Fruit fly (Drosophila melanogaster) whole organism, pupa: ENCODE measurements around the gene CG3071.

Experiments used
- CG10348 ChIP-seq: fragments of 200-800 bp; sonication (Bioruptor generic); IDR thresholded peaks from 2 replicates; pipeline ENCODE4 v1.3.6; 2022; ENCODE audit warnings: missing biosample characterization, missing genetic modification characterization
- CG12605 ChIP-seq: fragments of 200-800 bp; sonication (Bioruptor generic); IDR thresholded peaks from 2 replicates; pipeline ENCODE4 v1.3.6; 2022; ENCODE audit warnings: missing biosample characterization, missing genetic modification characterization
- CG13204 ChIP-seq: fragments of 200-800 bp; sonication (Bioruptor generic); optimal IDR thresholded peaks from 2 replicates; lab custom pipeline; 2018; ENCODE audit warnings: missing biosample characterization, mild to moderate bottlenecking, missing genetic modification characterization, moderate library complexity
- CG14655 ChIP-seq: fragments of 200-800 bp; sonication (Bioruptor generic); optimal IDR thresholded peaks from 3 replicates; lab custom pipeline; 2017; ENCODE audit warnings: mild to moderate bottlenecking, missing biosample characterization, missing genetic modification reagents, missing genetic modification characterization
- CG15710 ChIP-seq: fragments of 200-800 bp; sonication (Bioruptor generic); optimal IDR thresholded peaks from 2 replicates; lab custom pipeline; 2018; ENCODE audit warnings: missing biosample characterization, mild to moderate bottlenecking, missing genetic modification characterization, moderate library complexity
- CG17806 ChIP-seq: fragments of 200-800 bp; sonication (Bioruptor generic); optimal IDR thresholded peaks from 2 replicates; lab custom pipeline; 2018; ENCODE audit warnings: missing biosample characterization, mild to moderate bottlenecking, missing genetic modification characterization, moderate library complexity
- CG32121 ChIP-seq: fragments of 200-800 bp; sonication (Bioruptor generic); IDR thresholded peaks from 2 replicates; pipeline ENCODE4 v1.3.6; 2022; ENCODE audit warnings: missing biosample characterization, missing genetic modification characterization
- CG34367 ChIP-seq: fragments of 200-800 bp; sonication (Bioruptor generic); optimal IDR thresholded peaks from 2 replicates; lab custom pipeline; 2018; ENCODE audit warnings: missing biosample characterization, mild to moderate bottlenecking, missing genetic modification characterization
- CG4496 ChIP-seq: fragments of 200-800 bp; sonication (Bioruptor generic); IDR thresholded peaks from 3 replicates; pipeline ENCODE4 v1.3.6; 2022; ENCODE audit warnings: missing biosample characterization, missing genetic modification characterization
- CG8159 ChIP-seq: fragments of 200-800 bp; sonication (Bioruptor generic); optimal IDR thresholded peaks from 3 replicates; lab custom pipeline; 2018; ENCODE audit warnings: missing biosample characterization, mild to moderate bottlenecking, missing genetic modification characterization, moderate library complexity
- CG8301 ChIP-seq: fragments of 200-800 bp; sonication (Bioruptor generic); optimal IDR thresholded peaks from 2 replicates; lab custom pipeline; 2018; ENCODE audit warnings: missing biosample characterization, mild to moderate bottlenecking, missing genetic modification characterization
- CG9948 ChIP-seq: fragments of 200-800 bp; sonication (Bioruptor generic); optimal IDR thresholded peaks from 2 replicates; lab custom pipeline; 2018; ENCODE audit warnings: missing biosample characterization, mild to moderate bottlenecking, missing genetic modification characterization, moderate library complexity
- D1 ChIP-seq: fragments of 200-800 bp; sonication (Bioruptor generic); optimal IDR thresholded peaks from 2 replicates; lab custom pipeline; 2018; ENCODE audit warnings: missing biosample characterization, mild to moderate bottlenecking, missing genetic modification characterization, moderate library complexity
- EcR ChIP-seq: fragments of 200-800 bp; sonication (Bioruptor generic); optimal IDR thresholded peaks from 3 replicates; lab custom pipeline; 2019; ENCODE audit warnings: missing biosample characterization, missing genetic modification characterization, mild to moderate bottlenecking, moderate library complexity, missing genetic modification reagents
- Ets98B ChIP-seq: fragments of 200-800 bp; sonication (Bioruptor generic); IDR thresholded peaks from 2 replicates; pipeline ENCODE4 v1.3.6; 2022; ENCODE audit warnings: missing biosample characterization, missing genetic modification characterization
- Pif1A ChIP-seq: fragments of 200-800 bp; sonication (Bioruptor generic); optimal IDR thresholded peaks from 3 replicates; lab custom pipeline; 2016; ENCODE audit warnings: missing biosample characterization, missing genetic modification characterization
- Pif1B ChIP-seq: fragments of 200-800 bp; sonication (Bioruptor generic); optimal IDR thresholded peaks from 3 replicates; lab custom pipeline; 2016; ENCODE audit warnings: missing biosample characterization, missing genetic modification characterization
- Snoo ChIP-seq: fragments of 200-800 bp; sonication (Bioruptor generic); optimal IDR thresholded peaks from 3 replicates; lab custom pipeline; 2017; ENCODE audit warnings: missing biosample characterization, mild to moderate bottlenecking, missing genetic modification characterization, inconsistent platforms
- fd96Ca ChIP-seq: fragments of 200-800 bp; sonication (Bioruptor generic); IDR thresholded peaks from 3 replicates; pipeline ENCODE4 v1.3.6; 2022; ENCODE audit warnings: missing biosample characterization, missing genetic modification characterization
- gl ChIP-seq: fragments of 200-800 bp; sonication (Bioruptor generic); optimal IDR thresholded peaks from 2 replicates; lab custom pipeline; 2018; ENCODE audit warnings: missing biosample characterization, mild to moderate bottlenecking, missing genetic modification characterization
- rn ChIP-seq: fragments of 200-800 bp; sonication (Bioruptor generic); IDR thresholded peaks from 2 replicates; pipeline ENCODE4 v1.3.6; 2022; ENCODE audit warnings: missing biosample characterization, missing genetic modification characterization

CG3071 gene

DNA sequence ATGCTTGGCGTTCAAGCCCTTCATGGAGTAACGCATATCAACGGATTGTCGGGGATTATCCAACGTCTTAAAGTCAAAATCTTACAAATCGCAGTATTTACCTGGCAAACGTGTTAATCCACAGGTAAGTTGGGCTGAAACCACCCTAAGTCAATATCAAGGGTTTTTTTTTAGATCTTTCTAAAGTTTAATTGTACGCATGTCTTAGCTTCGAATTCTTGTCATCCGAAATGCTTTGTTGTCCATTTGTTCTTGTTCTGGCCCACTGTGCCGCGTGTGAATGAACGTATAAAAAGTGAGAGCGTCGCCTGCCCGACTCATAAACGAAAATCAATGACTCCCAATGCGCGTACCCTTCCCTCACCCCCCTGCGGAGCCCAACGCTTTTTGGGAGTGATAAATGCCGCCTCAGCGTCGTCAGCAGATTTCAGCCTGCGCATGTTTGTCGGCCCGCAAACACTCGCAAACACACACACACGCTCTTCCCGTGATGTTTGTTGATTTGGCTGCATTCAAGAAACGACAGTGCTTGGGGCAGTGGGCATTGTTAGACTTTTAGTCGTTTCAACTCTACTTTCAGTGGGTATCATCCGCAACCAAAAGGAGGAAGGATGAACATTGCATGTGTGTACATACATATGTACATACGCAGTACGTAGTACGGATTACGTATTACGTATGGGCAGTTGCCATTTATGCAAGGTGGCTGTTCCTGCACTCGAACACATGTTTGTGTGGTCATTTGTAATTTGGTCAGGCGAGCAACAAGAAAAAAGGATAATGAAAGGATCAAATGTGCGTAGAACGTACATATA, 33.8 kb downstream of the CG3071 start:
- peak; percentile 76 for TF ChIP-seq gl
- peak; percentile 82 for TF ChIP-seq CG17806
- TF ChIP-seq CG4496, result peak; percentile 86
- TF ChIP-seq Pif1A, result peak; percentile 91
- TF ChIP-seq CG15710 (tag; lab: Kevin White, UChicago), result peak; percentile 92
- TF ChIP-seq Ets98B (GFP tag; lab: Robert Waterston, UW), result no peak; the same call in 1 of the 2 replicates
- TF ChIP-seq CG32121, result peak; percentile 79
- peak; percentile 90 for TF ChIP-seq CG34367
- peak; percentile 79 for TF ChIP-seq fd96Ca (GFP tag; lab: Robert Waterston, UW)
- TF ChIP-seq EcR (GFP tag; lab: Kevin White, UChicago), result peak; percentile 95
- TF ChIP-seq CG8301 (tag; lab: Kevin White, UChicago), result peak; percentile 92
- TF ChIP-seq Snoo (tag; lab: Kevin White, UChicago), result peak; percentile 94
- TF ChIP-seq CG12605 (GFP tag; lab: Robert Waterston, UW), result no peak
- TF ChIP-seq CG14655 (GFP tag; lab: Kevin White, UChicago), result peak; percentile 96
- peak; percentile 88 for TF ChIP-seq Pif1B (GFP tag; lab: Kevin White, UChicago)
- peak; percentile 88 for TF ChIP-seq D1 (tag; lab: Kevin White, UChicago)
- peak; percentile 61; the same call in 1 of the 2 replicates for TF ChIP-seq CG10348 (GFP tag; lab: Robert Waterston, UW)
- peak; percentile 60; the same call in 1 of the 2 replicates for TF ChIP-seq rn (GFP tag; lab: Robert Waterston, UW)
- TF ChIP-seq CG13204 (GFP tag; lab: Kevin White, UChicago), result peak; percentile 65
- TF ChIP-seq CG9948 (tag; lab: Kevin White, UChicago), result peak; percentile 92
- peak; percentile 95 for TF ChIP-seq CG8159 (tag; lab: Kevin White, UChicago)
- TF ChIP-seq, all 21 proteins: peak for 19

dm6 chrX:2297428-2298200, 35.0 kb downstream of the CG3071 start:
- TF ChIP-seq CG9948 (tag; lab: Kevin White, UChicago), result peak; percentile 89
- TF ChIP-seq D1 (tag; lab: Kevin White, UChicago), result peak; percentile 42
- peak; percentile 98 for TF ChIP-seq Ets98B (GFP tag; lab: Robert Waterston, UW)
- peak; percentile 90 for TF ChIP-seq CG34367
- TF ChIP-seq CG17806, result peak; percentile 88
- TF ChIP-seq fd96Ca (GFP tag; lab: Robert Waterston, UW), result peak; percentile 98
- TF ChIP-seq CG13204 (GFP tag; lab: Kevin White, UChicago), result peak; percentile 86
- peak; percentile 94 for TF ChIP-seq CG14655 (GFP tag; lab: Kevin White, UChicago)
- peak; percentile 89 for TF ChIP-seq rn (GFP tag; lab: Robert Waterston, UW)
- peak; percentile 94 for TF ChIP-seq CG12605 (GFP tag; lab: Robert Waterston, UW)
- TF ChIP-seq CG8301 (tag; lab: Kevin White, UChicago), result peak; percentile 93
- TF ChIP-seq CG15710 (tag; lab: Kevin White, UChicago), result peak; percentile 93
- peak; percentile 96 for TF ChIP-seq Pif1A
- TF ChIP-seq EcR (GFP tag; lab: Kevin White, UChicago), result peak; percentile 53
- peak; percentile 98 for TF ChIP-seq CG4496
- peak; percentile 86 for TF ChIP-seq CG10348 (GFP tag; lab: Robert Waterston, UW)
- TF ChIP-seq Pif1B (GFP tag; lab: Kevin White, UChicago), result peak; percentile 94
- TF ChIP-seq Snoo (tag; lab: Kevin White, UChicago), result peak; percentile 89
- peak; percentile 90 for TF ChIP-seq CG8159 (tag; lab: Kevin White, UChicago)
- peak; percentile 71 for TF ChIP-seq gl
- TF ChIP-seq CG32121, result peak; percentile 96

dm6 chrX:2298708-2299370, 36.2 kb downstream of the CG3071 start:
- peak; percentile 66 for TF ChIP-seq EcR (GFP tag; lab: Kevin White, UChicago)
- no peak for TF ChIP-seq CG10348 (GFP tag; lab: Robert Waterston, UW)
- peak; percentile 79 for TF ChIP-seq D1 (tag; lab: Kevin White, UChicago)
- peak; percentile 96 for TF ChIP-seq Pif1A
- peak; percentile 94 for TF ChIP-seq Ets98B (GFP tag; lab: Robert Waterston, UW)
- peak; percentile 84 for TF ChIP-seq CG13204 (GFP tag; lab: Kevin White, UChicago)
- TF ChIP-seq gl, result peak; percentile 89
- peak; percentile 86 for TF ChIP-seq CG8301 (tag; lab: Kevin White, UChicago)
- TF ChIP-seq CG4496, result peak; percentile 97
- peak; percentile 97 for TF ChIP-seq Pif1B (GFP tag; lab: Kevin White, UChicago)
- TF ChIP-seq CG34367, result peak; percentile 95
- peak; percentile 90 for TF ChIP-seq CG8159 (tag; lab: Kevin White, UChicago)
- peak; percentile 81 for TF ChIP-seq CG9948 (tag; lab: Kevin White, UChicago)
- peak; percentile 89 for TF ChIP-seq Snoo (tag; lab: Kevin White, UChicago)
- peak; percentile 95 for TF ChIP-seq fd96Ca (GFP tag; lab: Robert Waterston, UW)
- peak; percentile 89 for TF ChIP-seq CG32121
- TF ChIP-seq rn (GFP tag; lab: Robert Waterston, UW), result peak; percentile 72
- peak; percentile 91 for TF ChIP-seq CG17806
- peak; percentile 93 for TF ChIP-seq CG15710 (tag; lab: Kevin White, UChicago)
- peak; percentile 94 for TF ChIP-seq CG12605 (GFP tag; lab: Robert Waterston, UW)
- TF ChIP-seq CG14655 (GFP tag; lab: Kevin White, UChicago), result peak; percentile 88
